Fruit fly (Drosophila melanogaster) S2 (cell line): ENCODE measurements around the gene Porin2.

ENCODE experiments used
- CG8478 ChIP-seq: fragments of >200 bp; optimal IDR thresholded peaks from 2 replicates; lab custom pipeline; 2018
- CTCF ChIP-seq, 2 experiments: fragments of >200 bp; optimal IDR thresholded peaks; 2 replicates each; lab custom pipeline; 2018

DNA sequence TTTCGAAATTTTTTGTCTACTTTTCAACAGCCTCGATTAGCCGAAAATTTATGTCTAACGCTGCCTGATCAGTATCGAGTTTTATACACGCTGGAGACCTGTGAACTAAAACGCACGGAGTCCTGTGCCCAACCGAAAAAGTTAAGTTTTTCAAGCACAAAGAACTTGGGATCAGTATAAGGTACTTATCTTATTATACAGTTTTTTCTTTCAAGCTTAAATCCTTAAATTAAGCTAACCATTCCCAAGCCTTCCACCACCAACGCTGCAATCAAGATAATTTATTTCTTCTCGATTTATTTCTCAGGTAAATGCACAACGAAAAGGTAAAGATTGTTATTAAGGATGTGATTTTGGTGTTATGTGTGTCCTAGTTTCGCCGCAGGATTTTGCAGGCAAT lies at the start of gene Porin2:
- no peak for TF ChIP-seq CG8478 (lab: Kevin White, UChicago)
- TF ChIP-seq CTCF (optimal IDR thresholded peaks at IDR 0.05; lab: Kevin White, UChicago), result no peak
